Fruit fly (Drosophila melanogaster) S2 (cell line): Measurements from ENCODE around the gene CG33110.

Experiments used
- CG8478 ChIP-seq: fragments of >200 bp; optimal IDR thresholded peaks from 2 replicates; lab custom pipeline; 2018
- CTCF ChIP-seq, 2 experiments: fragments of >200 bp; optimal IDR thresholded peaks; 2 replicates each; lab custom pipeline; 2018

The CG33110 gene

DNA sequence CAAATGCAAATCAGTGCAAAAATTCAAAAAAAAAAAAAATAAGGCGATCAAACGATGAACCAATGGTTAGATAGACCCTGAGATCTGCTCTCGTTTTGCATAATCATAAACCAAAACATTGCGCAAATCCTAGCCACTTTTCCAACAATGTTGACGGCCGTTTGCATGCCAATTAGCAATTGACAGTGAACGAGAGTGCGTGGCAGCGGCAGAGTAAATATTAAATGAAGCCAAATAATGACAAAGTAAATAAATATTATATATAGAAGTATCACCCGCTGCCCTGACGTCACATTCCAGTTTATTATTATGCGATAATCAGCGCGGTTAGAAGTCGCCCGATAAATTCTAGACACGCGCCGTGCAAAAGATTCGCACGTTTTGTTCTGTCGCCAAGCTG is 34.0 kb upstream of the CG33110 start:
- TF ChIP-seq CTCF (optimal IDR thresholded peaks at IDR 0.05; lab: Kevin White, UChicago) (no peak), CG8478 (no peak)

dm6 chr3R:22536504-22537423 is 33.2 kb upstream of the CG33110 start:
- TF ChIP-seq CG8478: no peak
- no peak for TF ChIP-seq CTCF (optimal IDR thresholded peaks at IDR 0.05; lab: Kevin White, UChicago)

- no peak for TF ChIP-seq CG8478
Observed at dm6 chr3R:22538877-22539276, 31.1 kb upstream of the CG33110 start.

DNA sequence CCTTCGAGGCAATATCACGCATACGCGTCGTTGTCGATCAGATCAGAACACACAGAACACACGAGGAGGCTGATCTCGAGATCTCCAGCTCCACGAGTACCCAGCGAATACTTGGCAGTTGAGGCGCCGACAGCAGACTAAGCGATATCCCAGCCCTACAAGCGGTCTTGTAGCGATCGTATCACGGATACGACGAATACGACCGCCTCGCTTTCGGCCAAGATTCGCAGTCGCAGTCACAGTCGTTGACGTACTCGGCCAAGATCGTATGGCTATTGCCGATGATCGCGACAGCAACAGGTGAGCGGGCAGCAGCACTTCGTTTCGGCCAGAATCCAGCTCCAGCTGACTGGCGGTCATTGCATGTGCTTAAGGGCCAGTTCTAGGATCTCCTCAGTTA is 30.2 kb upstream of the CG33110 start, which contains the start of gene CG5326:
CG5326 (minus strand) TSS at position 158 of the 400 bp plus-strand sequence.
- TF ChIP-seq CTCF (optimal IDR thresholded peaks at IDR 0.05; lab: Kevin White, UChicago) (no peak), CG8478 (no peak)

- TF ChIP-seq CG8478 (no peak), CTCF (optimal IDR thresholded peaks at IDR 0.05; lab: Kevin White, UChicago) (no peak)
Observed at dm6 chr3R:22540686-22541085, 29.3 kb upstream of the CG33110 start.

- TF ChIP-seq CG8478 (no peak), CTCF (optimal IDR thresholded peaks at IDR 0.05; lab: Kevin White, UChicago) (no peak)
Observed at dm6 chr3R:22542773-22543411, 27.1 kb upstream of the CG33110 start.

DNA sequence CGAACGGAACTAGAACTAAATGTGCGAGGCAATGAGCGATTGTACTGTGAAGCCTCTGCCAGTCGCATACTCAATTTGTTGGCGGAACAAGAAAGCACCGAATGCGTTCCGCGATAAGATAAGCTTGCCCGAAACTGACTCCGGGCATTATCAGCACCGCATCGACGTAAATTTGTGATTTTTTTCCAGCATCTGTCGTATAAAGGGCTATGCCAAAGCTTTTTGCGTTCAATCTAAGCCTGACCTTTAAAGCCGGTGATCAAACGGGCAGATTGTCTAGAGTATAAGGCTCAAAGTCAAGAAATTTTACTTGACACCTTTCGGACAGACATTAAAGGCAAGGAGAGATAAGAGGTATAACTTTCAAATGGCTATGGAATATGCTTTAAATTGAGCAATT is 24.0 kb upstream of the CG33110 start:
- TF ChIP-seq CTCF (optimal IDR thresholded peaks at IDR 0.05; lab: Kevin White, UChicago) (no peak), CG8478 (no peak)

DNA sequence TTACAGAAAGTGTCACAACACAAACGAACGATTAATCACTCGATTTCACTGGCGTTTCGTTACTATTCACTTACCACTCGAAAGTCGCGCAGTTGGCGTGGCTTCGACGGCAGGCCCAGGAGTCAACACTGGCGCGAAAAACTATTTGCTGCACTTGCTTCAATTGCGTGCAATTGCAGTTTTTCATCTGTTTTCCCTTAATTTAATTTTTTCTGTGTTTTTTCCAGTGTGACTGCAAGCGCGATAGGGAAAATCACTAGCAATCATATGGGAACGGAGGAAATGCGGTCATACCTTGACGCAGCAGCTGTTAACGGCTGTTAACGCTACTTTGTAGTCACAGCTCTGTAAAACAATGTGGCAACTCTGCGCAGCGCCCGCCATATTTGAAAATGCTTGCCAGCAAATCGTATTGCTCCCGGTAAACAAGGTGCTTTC is 22.4 kb upstream of the CG33110 start, which contains the start of gene AdipoR:
AdipoR (minus strand) TSS at position 262 of the 438 bp plus-strand sequence.
- TF ChIP-seq CTCF (optimal IDR thresholded peaks at IDR 0.05; lab: Kevin White, UChicago): peak in 1 of 2 experiments; percentile 25
- no peak for TF ChIP-seq CG8478

- TF ChIP-seq CTCF (optimal IDR thresholded peaks at IDR 0.05; lab: Kevin White, UChicago) (no peak), CG8478 (no peak)
Observed at dm6 chr3R:22550306-22550812, 19.6 kb upstream of the CG33110 start, which contains the start of gene bond. Gene bond, plus strand, starts transcription at chr3R:22550680.

DNA sequence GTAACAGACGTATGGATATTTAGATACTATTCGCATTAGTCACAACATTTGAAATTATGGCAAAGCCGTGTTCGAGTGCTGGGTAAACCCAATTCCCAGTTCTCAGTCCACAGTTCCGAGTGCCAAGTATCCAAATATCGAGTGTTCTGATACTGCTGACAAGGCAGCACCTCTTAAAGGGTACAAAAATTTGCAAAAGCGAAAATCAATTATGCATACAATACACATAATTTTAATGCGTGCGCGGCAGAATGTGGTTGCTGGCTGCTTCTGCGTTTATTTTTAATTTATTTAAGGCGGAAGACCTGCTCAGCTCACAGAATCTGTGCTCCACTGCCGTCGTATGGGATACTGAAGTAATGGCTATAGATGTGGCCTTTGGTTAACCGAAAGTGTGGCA is 17.3 kb upstream of the CG33110 start:
- TF ChIP-seq CG8478 (no peak), CTCF (optimal IDR thresholded peaks at IDR 0.05; lab: Kevin White, UChicago) (no peak)

dm6 chr3R:22557100-22557741 is 12.8 kb upstream of the CG33110 start:
- no peak for TF ChIP-seq CTCF (optimal IDR thresholded peaks at IDR 0.05; lab: Kevin White, UChicago)
- no peak for TF ChIP-seq CG8478

- TF ChIP-seq CG8478 (no peak), CTCF (optimal IDR thresholded peaks at IDR 0.05; lab: Kevin White, UChicago) (no peak)
Observed at dm6 chr3R:22558398-22558797, 11.6 kb upstream of the CG33110 start.

DNA sequence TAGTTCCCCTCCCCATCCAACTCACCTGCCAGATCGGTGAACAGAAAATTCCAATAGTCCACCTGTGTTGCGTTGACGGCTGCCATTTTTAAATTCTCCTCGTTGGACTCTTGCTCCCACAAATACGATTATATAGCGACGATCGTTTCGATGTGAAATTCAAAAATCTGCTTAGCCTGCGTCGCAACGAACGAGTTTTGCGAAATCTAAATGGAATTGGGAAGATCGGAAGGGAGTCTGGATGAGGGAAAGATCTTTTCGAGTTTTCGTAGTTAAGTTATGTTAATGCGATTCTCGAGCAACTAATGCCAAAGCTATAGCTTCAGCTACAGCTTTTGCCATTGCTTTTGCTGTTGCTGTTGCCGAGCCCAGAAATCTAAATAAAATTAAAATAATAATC is 9.8 kb upstream of the CG33110 start:
- TF ChIP-seq CTCF (optimal IDR thresholded peaks at IDR 0.05; lab: Kevin White, UChicago): no peak

- no peak for TF ChIP-seq CG8478
- no peak for TF ChIP-seq CTCF (optimal IDR thresholded peaks at IDR 0.05; lab: Kevin White, UChicago)
Observed at dm6 chr3R:22562502-22562901, 7.5 kb upstream of the CG33110 start, which contains the start of gene sit. Gene sit, minus strand, starts transcription at chr3R:22562572.

DNA sequence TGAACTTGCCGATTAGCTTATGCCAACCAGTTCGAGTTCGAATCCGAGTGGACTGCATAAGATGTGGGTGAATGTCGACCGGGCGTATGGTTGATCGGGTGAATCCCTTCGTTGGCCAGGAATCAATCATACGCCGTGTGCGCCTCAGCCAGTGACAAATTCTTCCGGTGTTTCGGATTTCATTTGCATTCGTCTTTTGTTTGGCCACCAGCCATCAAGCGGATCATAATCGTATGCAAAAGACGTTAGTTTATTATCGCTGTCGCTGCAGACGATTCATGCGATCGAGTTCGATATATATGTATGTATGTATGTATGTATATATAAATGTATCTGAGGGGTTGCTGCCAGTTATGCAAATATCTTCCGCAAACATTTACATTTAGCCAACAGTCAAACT is 5.9 kb upstream of the CG33110 start:
- TF ChIP-seq CG8478: no peak
- TF ChIP-seq CTCF (optimal IDR thresholded peaks at IDR 0.05; lab: Kevin White, UChicago): no peak
